Worm (Caenorhabditis elegans) whole organism, midembryonic: Measurements from ENCODE around the gene ttll-4.

Experiments used
- T22C8.4 ChIP-seq: fragments of 200-800 bp; sonication (Bioruptor generic); IDR thresholded peaks from 2 replicates; pipeline ENCODE4 v1.3.6; 2022; ENCODE audit warnings: missing genetic modification characterization, missing compliant biosample characterization
- cog-1 ChIP-seq: sonication (generic microtip); optimal IDR thresholded peaks from 2 replicates; lab custom pipeline; 2016; ENCODE audit warnings: missing genetic modification characterization, missing compliant biosample characterization
- flt-1 ChIP-seq: fragments of 200-800 bp; sonication (Bioruptor generic); IDR thresholded peaks from 2 replicates; pipeline ENCODE4 v1.3.6; 2022; ENCODE audit warnings: missing genetic modification characterization, missing compliant biosample characterization
- klf-2 ChIP-seq: fragments of 200-800 bp; sonication (Bioruptor generic); conservative IDR thresholded peaks from 2 replicates; pipeline ENCODE4 v1.3.6; 2022; ENCODE audit warnings: missing genetic modification reagents, missing genetic modification characterization, missing compliant biosample characterization
- med-1 ChIP-seq: sonication (generic microtip); optimal IDR thresholded peaks from 2 replicates; lab custom pipeline; 2017; ENCODE audit warnings: missing genetic modification characterization, mild to moderate bottlenecking, missing compliant biosample characterization, antibody characterized with exemption, missing genetic modification reagents; ENCODE audit not compliant: insufficient read depth
- ref-1 ChIP-seq: fragments of 200-800 bp; sonication (Bioruptor generic); conservative IDR thresholded peaks from 2 replicates; pipeline ENCODE4 v1.3.6; 2022; ENCODE audit warnings: missing genetic modification reagents, missing genetic modification characterization, missing compliant biosample characterization
- tab-1 ChIP-seq: fragments of 200-800 bp; sonication (Bioruptor generic); IDR thresholded peaks from 2 replicates; pipeline ENCODE4 v1.3.6; 2022; ENCODE audit warnings: missing genetic modification characterization, missing compliant biosample characterization
- ztf-23 ChIP-seq: fragments of 200-800 bp; sonication (Bioruptor generic); IDR thresholded peaks from 2 replicates; pipeline ENCODE4 v1.3.6; 2022; ENCODE audit warnings: missing genetic modification reagents, missing genetic modification characterization, missing compliant biosample characterization
- ztf-29 ChIP-seq: fragments of 200-800 bp; sonication (Bioruptor generic); IDR thresholded peaks from 2 replicates; pipeline ENCODE4 v1.3.6; 2022; ENCODE audit warnings: missing genetic modification reagents, missing genetic modification characterization, missing compliant biosample characterization

ttll-4 gene

DNA sequence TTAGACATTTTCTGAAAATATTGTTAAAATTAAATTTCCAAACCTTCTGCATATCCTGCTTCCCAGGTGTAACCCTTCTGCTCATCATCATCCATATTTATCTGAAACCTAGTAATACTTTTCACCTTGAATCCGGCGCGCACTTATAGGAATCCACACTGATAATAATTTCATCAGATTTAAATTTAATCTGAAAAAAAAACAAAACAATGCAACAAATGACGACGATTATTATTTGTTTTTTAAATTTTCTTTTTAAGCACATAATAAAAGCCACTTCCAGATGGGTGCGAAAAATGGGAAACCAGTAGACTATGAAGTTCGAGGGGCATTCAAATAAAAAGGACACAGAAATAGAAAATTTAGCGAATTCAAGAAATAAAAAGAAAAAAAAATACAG lies 33.3 kb upstream of the ttll-4 start, which contains the start of gene gtf-2H2C:
TSS of gene gtf-2H2C (minus strand) at position 101 of the 400 bp plus-strand sequence.
- no peak for TF ChIP-seq T22C8.4 (GFP tag; lab: Robert Waterston, UW)
- no peak for TF ChIP-seq flt-1 (GFP tag; lab: Robert Waterston, UW)
- no peak for TF ChIP-seq tab-1 (GFP tag; lab: Robert Waterston, UW)
- TF ChIP-seq ztf-23 (GFP tag; lab: Robert Waterston, UW), result no peak
- TF ChIP-seq ref-1 (GFP tag; lab: Robert Waterston, UW), result no peak
- no peak for TF ChIP-seq cog-1 (tag; lab: Kevin White, UChicago)
- no peak for TF ChIP-seq med-1
- TF ChIP-seq ztf-29 (GFP tag; lab: Robert Waterston, UW), result no peak
- no peak for TF ChIP-seq klf-2 (GFP tag; lab: Robert Waterston, UW)

DNA sequence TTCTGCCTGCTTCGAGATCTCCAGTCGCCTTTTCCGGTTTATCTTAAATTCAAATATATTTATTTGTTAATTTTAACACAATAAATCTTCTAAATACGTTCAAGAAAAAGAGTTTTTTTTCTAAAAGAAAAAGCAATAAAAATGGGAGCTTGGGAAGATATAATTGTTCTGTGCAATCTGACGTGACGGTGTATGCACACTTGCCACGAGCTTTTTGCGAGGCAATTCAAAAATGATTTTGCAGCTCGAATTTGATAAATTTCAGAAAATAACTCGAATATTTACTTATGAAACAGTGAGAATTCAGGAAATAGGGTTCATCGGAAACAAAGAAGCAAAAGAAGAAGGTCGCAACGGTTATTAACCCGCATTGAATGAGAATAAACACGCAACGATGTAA lies 30.9 kb upstream of the ttll-4 start:
- TF ChIP-seq ztf-23 (GFP tag; lab: Robert Waterston, UW), result no peak
- no peak for TF ChIP-seq ztf-29 (GFP tag; lab: Robert Waterston, UW)
- TF ChIP-seq flt-1 (GFP tag; lab: Robert Waterston, UW), result no peak
- TF ChIP-seq cog-1 (tag; lab: Kevin White, UChicago), result no peak
- TF ChIP-seq T22C8.4 (GFP tag; lab: Robert Waterston, UW), result no peak
- TF ChIP-seq klf-2 (GFP tag; lab: Robert Waterston, UW), result no peak
- no peak for TF ChIP-seq ref-1 (GFP tag; lab: Robert Waterston, UW)
- TF ChIP-seq med-1, result no peak
- TF ChIP-seq tab-1 (GFP tag; lab: Robert Waterston, UW), result no peak

DNA sequence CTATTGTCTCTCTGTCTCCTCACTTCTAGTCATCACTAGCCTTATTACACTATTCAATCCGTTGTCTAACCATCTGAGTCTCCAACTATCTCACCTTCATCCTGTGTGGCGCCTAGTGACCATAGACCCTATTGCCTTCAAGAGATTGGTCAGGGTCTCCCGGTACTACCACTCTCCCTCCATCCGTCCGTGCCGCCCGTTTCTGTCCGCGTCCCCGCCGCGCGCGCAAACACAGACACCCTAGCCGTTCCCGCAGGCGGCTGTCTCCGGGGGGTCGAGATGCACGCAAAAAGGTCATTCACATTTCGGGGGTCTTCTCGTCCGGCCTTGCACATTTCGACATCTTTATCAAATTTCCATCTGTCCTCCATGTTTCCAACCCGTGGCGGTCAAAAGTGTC lies 29.4 kb upstream of the ttll-4 start:
- no peak for TF ChIP-seq med-1
- no peak for TF ChIP-seq ztf-29 (GFP tag; lab: Robert Waterston, UW)
- TF ChIP-seq cog-1 (tag; lab: Kevin White, UChicago), result peak; percentile 25
- TF ChIP-seq T22C8.4 (GFP tag; lab: Robert Waterston, UW), result no peak
- no peak for TF ChIP-seq ref-1 (GFP tag; lab: Robert Waterston, UW)
- peak; percentile 76; the same call in 1 of the 2 replicates for TF ChIP-seq tab-1 (GFP tag; lab: Robert Waterston, UW)
- no peak for TF ChIP-seq klf-2 (GFP tag; lab: Robert Waterston, UW)
- no peak for TF ChIP-seq ztf-23 (GFP tag; lab: Robert Waterston, UW)
- peak; percentile 76 for TF ChIP-seq flt-1 (GFP tag; lab: Robert Waterston, UW)

DNA sequence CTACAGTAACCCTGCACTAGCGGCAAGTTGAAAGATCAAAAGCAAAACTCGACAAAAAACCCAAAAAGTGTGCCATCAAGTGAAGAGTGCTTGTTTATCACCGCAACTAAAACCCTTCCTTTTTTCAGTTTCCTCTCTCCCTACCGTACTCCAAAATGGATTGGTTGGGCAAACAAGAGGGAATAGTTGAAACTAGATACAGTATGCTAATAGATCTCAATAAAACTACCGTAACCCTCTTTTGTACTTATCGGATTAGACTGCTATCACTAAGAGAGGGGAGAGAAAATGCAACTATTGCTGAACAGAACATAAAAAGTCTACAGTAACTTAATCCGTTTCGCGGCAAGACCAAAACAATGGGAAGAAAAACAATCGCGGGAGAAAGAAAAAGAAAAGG lies 28.6 kb upstream of the ttll-4 start:
- TF ChIP-seq tab-1 (GFP tag; lab: Robert Waterston, UW), result no peak

DNA sequence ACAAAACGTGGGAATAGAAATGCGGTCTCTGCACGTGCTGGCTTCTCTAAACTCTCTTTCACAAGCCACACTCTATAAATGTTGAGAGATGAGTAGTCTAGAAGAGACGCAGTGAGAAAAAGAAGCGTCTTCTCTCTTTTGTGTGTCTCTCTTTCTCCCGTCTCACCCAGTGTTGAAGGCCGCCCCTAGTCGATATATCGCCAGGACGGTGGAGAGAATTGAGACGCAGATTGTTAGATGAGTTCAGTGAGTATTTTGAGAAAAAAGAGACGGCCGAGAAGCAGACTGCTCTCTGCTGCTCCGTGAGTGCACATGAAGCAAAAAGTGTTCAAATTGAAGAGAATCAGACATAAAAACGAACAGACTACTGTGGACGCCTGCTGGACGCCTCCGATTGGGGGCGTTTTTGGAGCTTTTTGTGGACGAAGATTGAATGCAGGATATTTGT lies 27.4 kb upstream of the ttll-4 start:
- TF ChIP-seq med-1, result no peak
- TF ChIP-seq T22C8.4 (GFP tag; lab: Robert Waterston, UW), result 0 out of 2 replicates have a peak, but pooled peaks have one; percentile 43
- TF ChIP-seq ztf-29 (GFP tag; lab: Robert Waterston, UW), result 0 out of 2 replicates have a peak, but pooled peaks have one; percentile 6
- TF ChIP-seq ztf-23 (GFP tag; lab: Robert Waterston, UW), result 0 out of 2 replicates have a peak, but pooled peaks have one; percentile 48
- no peak for TF ChIP-seq ref-1 (GFP tag; lab: Robert Waterston, UW)
- peak; percentile 69 for TF ChIP-seq cog-1 (tag; lab: Kevin White, UChicago)
- 0 out of 2 replicates have a peak, but pooled peaks have one; percentile 47 for TF ChIP-seq tab-1 (GFP tag; lab: Robert Waterston, UW)
- TF ChIP-seq klf-2 (GFP tag; lab: Robert Waterston, UW), result no peak
- peak; percentile 64; the same call in 1 of the 2 replicates for TF ChIP-seq flt-1 (GFP tag; lab: Robert Waterston, UW)

DNA sequence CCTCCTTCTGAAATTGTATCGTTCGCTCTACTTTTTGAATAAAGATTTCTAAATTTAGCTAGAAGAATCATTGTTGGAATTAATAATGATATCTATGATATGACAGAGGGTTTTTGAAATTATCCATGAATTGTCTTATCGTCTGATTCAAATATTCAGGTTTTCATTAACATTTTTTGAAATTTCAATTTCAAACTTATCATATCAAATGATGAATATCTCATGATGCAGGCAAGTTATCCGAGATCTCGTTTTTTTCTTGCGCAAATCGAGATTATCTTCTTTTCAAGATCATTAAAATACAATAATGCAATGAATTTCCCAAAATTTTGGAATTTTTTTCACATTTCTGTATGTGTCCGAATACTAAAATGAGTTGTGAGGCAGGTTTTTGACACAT lies 26.0 kb upstream of the ttll-4 start, which contains the start of gene spop-1:
TSS of gene spop-1 (minus strand) at position 101 of the 400 bp plus-strand sequence.
- TF ChIP-seq ztf-29 (GFP tag; lab: Robert Waterston, UW), result no peak
- no peak for TF ChIP-seq med-1
- TF ChIP-seq ztf-23 (GFP tag; lab: Robert Waterston, UW), result no peak
- TF ChIP-seq T22C8.4 (GFP tag; lab: Robert Waterston, UW), result no peak
- TF ChIP-seq cog-1 (tag; lab: Kevin White, UChicago), result no peak
- TF ChIP-seq flt-1 (GFP tag; lab: Robert Waterston, UW), result no peak
- TF ChIP-seq ref-1 (GFP tag; lab: Robert Waterston, UW), result no peak
- no peak for TF ChIP-seq klf-2 (GFP tag; lab: Robert Waterston, UW)

DNA sequence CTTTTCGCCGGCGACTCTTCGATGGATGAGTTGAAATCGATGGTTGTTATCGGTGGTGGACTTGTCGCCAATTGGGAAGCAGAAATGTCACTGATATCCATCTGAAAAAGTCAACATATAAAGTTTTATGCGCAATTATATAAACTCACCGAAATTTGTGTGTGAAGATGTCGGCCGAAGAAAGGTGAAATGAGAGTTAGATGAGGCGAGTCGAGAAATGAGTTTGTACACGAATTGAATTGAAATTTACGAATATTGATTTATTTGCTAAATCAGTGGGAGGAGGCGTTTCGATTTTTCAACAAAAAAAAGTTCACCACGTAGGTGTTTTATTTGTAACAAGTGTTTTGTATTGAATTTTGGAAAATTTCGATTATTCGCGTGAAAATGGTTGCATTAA lies 22.6 kb upstream of the ttll-4 start, which contains the start of gene kel-10:
TSS of gene kel-10 (minus strand) at position 101 of the 400 bp plus-strand sequence.
- TF ChIP-seq ref-1 (GFP tag; lab: Robert Waterston, UW) (no peak), ztf-23 (GFP tag; lab: Robert Waterston, UW) (no peak), klf-2 (GFP tag; lab: Robert Waterston, UW) (no peak), cog-1 (tag; lab: Kevin White, UChicago) (no peak), flt-1 (GFP tag; lab: Robert Waterston, UW) (no peak), ztf-29 (GFP tag; lab: Robert Waterston, UW) (no peak), tab-1 (GFP tag; lab: Robert Waterston, UW) (no peak), T22C8.4 (GFP tag; lab: Robert Waterston, UW) (no peak), med-1 (no peak)

DNA sequence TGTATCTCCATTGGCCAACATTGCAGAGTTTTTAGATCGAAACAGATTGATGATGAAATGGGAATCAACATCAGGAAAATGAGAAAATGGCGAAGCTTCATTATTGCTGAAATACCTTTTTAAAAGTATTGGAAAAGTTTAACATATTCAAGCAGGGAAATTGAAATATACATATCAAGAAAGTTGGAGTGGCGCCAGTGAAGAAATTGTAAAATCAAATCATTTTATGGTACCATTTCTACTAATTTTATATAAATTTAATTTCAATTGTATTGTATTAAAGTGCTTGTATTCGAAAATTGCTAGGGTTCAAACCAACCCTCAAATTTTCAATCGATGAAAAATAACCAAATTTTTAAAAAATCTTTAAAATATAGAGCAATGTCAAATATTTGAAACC lies 17.6 kb upstream of the ttll-4 start, which contains the start of gene srt-55:
TSS of gene srt-55 (minus strand) at position 101 of the 400 bp plus-strand sequence.
- TF ChIP-seq med-1, result no peak
- no peak for TF ChIP-seq tab-1 (GFP tag; lab: Robert Waterston, UW)
- no peak for TF ChIP-seq ztf-29 (GFP tag; lab: Robert Waterston, UW)
- TF ChIP-seq T22C8.4 (GFP tag; lab: Robert Waterston, UW), result no peak
- no peak for TF ChIP-seq flt-1 (GFP tag; lab: Robert Waterston, UW)
- TF ChIP-seq klf-2 (GFP tag; lab: Robert Waterston, UW), result no peak
- no peak for TF ChIP-seq ztf-23 (GFP tag; lab: Robert Waterston, UW)
- no peak for TF ChIP-seq cog-1 (tag; lab: Kevin White, UChicago)
- TF ChIP-seq ref-1 (GFP tag; lab: Robert Waterston, UW), result no peak

DNA sequence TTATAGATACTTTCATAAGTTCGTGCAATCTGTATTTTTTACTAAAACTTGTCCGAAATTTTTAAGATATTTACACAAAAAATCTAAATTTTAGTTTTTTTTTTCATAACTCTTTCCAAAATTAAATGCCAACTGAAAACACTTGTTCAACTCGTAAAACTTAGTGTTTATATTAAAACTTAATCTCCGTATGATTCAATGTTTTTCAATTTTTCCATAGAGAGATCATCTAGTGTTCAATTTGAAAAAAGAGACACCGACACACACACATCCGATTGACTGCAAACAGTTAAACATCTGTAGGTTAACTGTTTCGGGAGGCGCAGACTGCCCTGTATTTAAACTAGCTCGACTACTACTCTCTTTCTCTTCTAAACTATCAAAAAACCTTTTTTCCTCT lies 15.0 kb upstream of the ttll-4 start, which contains the start of gene T16H12.9:
TSS of gene T16H12.9 (plus strand) at position 301 of the 400 bp plus-strand sequence.
- no peak for TF ChIP-seq tab-1 (GFP tag; lab: Robert Waterston, UW)
- no peak for TF ChIP-seq ztf-29 (GFP tag; lab: Robert Waterston, UW)
- no peak for TF ChIP-seq flt-1 (GFP tag; lab: Robert Waterston, UW)
- no peak for TF ChIP-seq ref-1 (GFP tag; lab: Robert Waterston, UW)
- no peak for TF ChIP-seq cog-1 (tag; lab: Kevin White, UChicago)
- no peak for TF ChIP-seq ztf-23 (GFP tag; lab: Robert Waterston, UW)
- TF ChIP-seq med-1, result no peak
- TF ChIP-seq T22C8.4 (GFP tag; lab: Robert Waterston, UW), result no peak
- no peak for TF ChIP-seq klf-2 (GFP tag; lab: Robert Waterston, UW)
